Fruit fly (Drosophila melanogaster) whole organism, embryonic: ENCODE results near the gene MICAL-like.
A peak's percentile ranks its signal among the peaks of the same experiment; 100 is the strongest.

Source experiments
- Aef1 ChIP-seq: fragments of 200-800 bp; sonication (Bioruptor generic); IDR thresholded peaks from 3 replicates; pipeline ENCODE4 v1.3.6; 2022; ENCODE audit warnings: missing biosample characterization, missing genetic modification characterization
- Bdp1 ChIP-seq: fragments of 200-800 bp; sonication (Bioruptor generic); optimal IDR thresholded peaks from 3 replicates; lab custom pipeline; 2016; ENCODE audit warnings: missing biosample characterization, missing genetic modification characterization
- CG11456 ChIP-seq: fragments of 200-800 bp; sonication (Bioruptor generic); IDR thresholded peaks from 3 replicates; pipeline ENCODE4 v1.3.6; 2022; ENCODE audit warnings: missing biosample characterization, missing genetic modification characterization
- CG11504 ChIP-seq: fragments of 200-800 bp; sonication (Bioruptor generic); optimal IDR thresholded peaks from 3 replicates; lab custom pipeline; 2019; ENCODE audit warnings: missing biosample characterization, mild to moderate bottlenecking, missing genetic modification characterization, moderate library complexity
- CG12236 ChIP-seq: fragments of 200-800 bp; sonication (Bioruptor generic); optimal IDR thresholded peaks from 2 replicates; lab custom pipeline; 2016; ENCODE audit warnings: missing biosample characterization, missing genetic modification characterization
- CG12942 ChIP-seq: fragments of 200-800 bp; sonication (Bioruptor generic); optimal IDR thresholded peaks from 3 replicates; lab custom pipeline; 2016; ENCODE audit warnings: missing biosample characterization, missing genetic modification characterization
- CG13624 ChIP-seq: fragments of 200-800 bp; sonication (Bioruptor generic); optimal IDR thresholded peaks from 2 replicates; lab custom pipeline; 2016; ENCODE audit warnings: missing biosample characterization, missing genetic modification characterization
- CG14441 ChIP-seq: fragments of 200-800 bp; sonication (Bioruptor generic); IDR thresholded peaks from 2 replicates; pipeline ENCODE4 v1.3.6; 2022; ENCODE audit warnings: missing biosample characterization, missing genetic modification characterization
- CG14965 ChIP-seq: fragments of 200-800 bp; sonication (Bioruptor generic); optimal IDR thresholded peaks from 2 replicates; lab custom pipeline; 2016; ENCODE audit warnings: missing biosample characterization, missing genetic modification characterization, borderline replicate concordance
- CG15011 ChIP-seq: fragments of 200-800 bp; sonication (Bioruptor generic); optimal IDR thresholded peaks from 3 replicates; lab custom pipeline; 2018; ENCODE audit warnings: missing biosample characterization, mild to moderate bottlenecking, missing genetic modification characterization
- CG15514 ChIP-seq: fragments of 200-800 bp; sonication (Bioruptor generic); optimal IDR thresholded peaks from 3 replicates; lab custom pipeline; 2017; ENCODE audit warnings: missing biosample characterization, missing genetic modification characterization, mild to moderate bottlenecking, moderate library complexity, missing genetic modification reagents
- CG32532 ChIP-seq: fragments of 200-800 bp; sonication (Bioruptor generic); IDR thresholded peaks from 2 replicates; pipeline ENCODE4 v1.3.6; 2022; ENCODE audit warnings: missing biosample characterization, missing genetic modification characterization
- CG3407 ChIP-seq: fragments of 200-800 bp; sonication (Bioruptor generic); optimal IDR thresholded peaks from 2 replicates; lab custom pipeline; 2018; ENCODE audit warnings: missing biosample characterization, mild to moderate bottlenecking, missing genetic modification characterization
- CG34376 ChIP-seq: fragments of 200-800 bp; sonication (Bioruptor generic); optimal IDR thresholded peaks from 2 replicates; lab custom pipeline; 2018; ENCODE audit warnings: missing biosample characterization, mild to moderate bottlenecking, missing genetic modification characterization
- CG3995 ChIP-seq: fragments of 200-800 bp; sonication (Bioruptor generic); optimal IDR thresholded peaks from 3 replicates; lab custom pipeline; 2016; ENCODE audit warnings: missing biosample characterization, missing genetic modification characterization
- CG6689 ChIP-seq: fragments of 200-800 bp; sonication (Bioruptor generic); IDR thresholded peaks from 2 replicates; pipeline ENCODE4 v1.3.6; 2022; ENCODE audit warnings: missing biosample characterization, missing genetic modification characterization
- CG7963 ChIP-seq: fragments of 200-800 bp; sonication (Bioruptor generic); IDR thresholded peaks from 3 replicates; pipeline ENCODE4 v1.3.6; 2022; ENCODE audit warnings: missing biosample characterization, missing genetic modification characterization; ENCODE audit not compliant: partially characterized antibody
- CG8478 ChIP-seq: fragments of >200 bp; optimal IDR thresholded peaks from 2 replicates; lab custom pipeline; 2018
- CTCF ChIP-seq: fragments of 200-800 bp; sonication (Bioruptor generic); optimal IDR thresholded peaks from 2 replicates; lab custom pipeline; 2017; ENCODE audit warnings: missing biosample characterization, mild to moderate bottlenecking, missing genetic modification characterization, moderate library complexity
- Dad ChIP-seq: fragments of 200-800 bp; sonication (Bioruptor generic); optimal IDR thresholded peaks from 3 replicates; lab custom pipeline; 2016; ENCODE audit warnings: missing biosample characterization, missing genetic modification characterization
- ERR ChIP-seq: fragments of 200-800 bp; sonication (Bioruptor generic); optimal IDR thresholded peaks from 2 replicates; lab custom pipeline; 2016; ENCODE audit warnings: missing biosample characterization, missing genetic modification characterization
- GATAe ChIP-seq: fragments of 200-800 bp; sonication (Bioruptor generic); conservative IDR thresholded peaks from 2 replicates; pipeline ENCODE4 v1.3.6; 2022; ENCODE audit warnings: missing biosample characterization, missing genetic modification characterization
- H2.0 ChIP-seq: fragments of 200-800 bp; sonication (Bioruptor generic); IDR thresholded peaks from 2 replicates; pipeline ENCODE4 v1.3.6; 2022; ENCODE audit warnings: missing biosample characterization, missing genetic modification characterization
- HLH3B ChIP-seq: fragments of 200-800 bp; sonication (Bioruptor generic); IDR thresholded peaks from 2 replicates; pipeline ENCODE4 v1.3.6; 2022; ENCODE audit warnings: missing biosample characterization, missing genetic modification characterization
- Hmr ChIP-seq: fragments of 200-800 bp; sonication (Bioruptor generic); optimal IDR thresholded peaks from 3 replicates; lab custom pipeline; 2017; ENCODE audit warnings: mild to moderate bottlenecking, missing biosample characterization, missing genetic modification reagents, missing genetic modification characterization
- Hsf ChIP-seq: fragments of 200-800 bp; sonication (Bioruptor generic); optimal IDR thresholded peaks from 3 replicates; lab custom pipeline; 2016; ENCODE audit warnings: missing biosample characterization, missing genetic modification characterization
- MTF-1 ChIP-seq: fragments of 200-800 bp; sonication (Bioruptor generic); optimal IDR thresholded peaks from 2 replicates; lab custom pipeline; 2018; ENCODE audit warnings: missing biosample characterization, mild to moderate bottlenecking, missing genetic modification characterization, borderline replicate concordance
- NC2β ChIP-seq: fragments of 200-800 bp; sonication (Bioruptor generic); optimal IDR thresholded peaks from 2 replicates; lab custom pipeline; 2016; ENCODE audit warnings: missing biosample characterization, missing genetic modification characterization
- NFAT ChIP-seq: fragments of 200-800 bp; sonication (Bioruptor generic); IDR thresholded peaks from 2 replicates; pipeline ENCODE4 v1.3.6; 2022; ENCODE audit warnings: missing biosample characterization, missing genetic modification characterization
- Rfx ChIP-seq: fragments of 200-800 bp; sonication (Bioruptor generic); IDR thresholded peaks from 2 replicates; pipeline ENCODE4 v1.3.6; 2022; ENCODE audit warnings: missing biosample characterization, missing genetic modification characterization
- Sin3A ChIP-seq: fragments of >200 bp; optimal IDR thresholded peaks from 2 replicates; lab custom pipeline; 2018
- Sry-β ChIP-seq: fragments of 200-800 bp; sonication (Bioruptor generic); optimal IDR thresholded peaks from 2 replicates; lab custom pipeline; 2018; ENCODE audit warnings: missing biosample characterization, mild to moderate bottlenecking, missing genetic modification characterization, moderate library complexity
- Usf ChIP-seq: fragments of 200-800 bp; sonication (Bioruptor generic); optimal IDR thresholded peaks from 2 replicates; lab custom pipeline; 2017; ENCODE audit warnings: missing genotype, missing biosample characterization, missing genetic modification characterization
- bab2 ChIP-seq: fragments of 200-800 bp; sonication (Bioruptor generic); optimal IDR thresholded peaks from 2 replicates; lab custom pipeline; 2016; ENCODE audit warnings: missing biosample characterization, missing genetic modification characterization
- bigmax ChIP-seq: fragments of 200-800 bp; sonication (Bioruptor generic); optimal IDR thresholded peaks from 2 replicates; lab custom pipeline; 2018; ENCODE audit warnings: missing biosample characterization, mild to moderate bottlenecking, missing genetic modification characterization
- br ChIP-seq: fragments of >200 bp; optimal IDR thresholded peaks from 2 replicates; lab custom pipeline; 2017
- croc ChIP-seq: fragments of 200-800 bp; sonication (Bioruptor generic); conservative IDR thresholded peaks from 3 replicates; pipeline ENCODE4 v1.3.6; 2022; ENCODE audit warnings: missing biosample characterization, missing genetic modification characterization
- danr ChIP-seq: fragments of 200-800 bp; sonication (Bioruptor generic); IDR thresholded peaks from 2 replicates; pipeline ENCODE4 v1.3.6; 2022; ENCODE audit warnings: missing biosample characterization, missing genetic modification characterization
- dmrt11E ChIP-seq: fragments of 200-800 bp; sonication (Bioruptor generic); optimal IDR thresholded peaks from 3 replicates; lab custom pipeline; 2018; ENCODE audit warnings: missing biosample characterization, mild to moderate bottlenecking, missing genetic modification characterization, moderate library complexity
- esg ChIP-seq: fragments of 200-800 bp; sonication (Bioruptor generic); conservative IDR thresholded peaks from 2 replicates; pipeline ENCODE4 v1.3.6; 2022; ENCODE audit warnings: missing biosample characterization, missing genetic modification characterization
- gt ChIP-seq: fragments of 200-800 bp; sonication (Bioruptor generic); IDR thresholded peaks from 2 replicates; pipeline ENCODE4 v1.3.6; 2022; ENCODE audit warnings: missing biosample characterization, missing genetic modification characterization
- luna ChIP-seq: fragments of 200-800 bp; sonication (Bioruptor generic); optimal IDR thresholded peaks from 2 replicates; lab custom pipeline; 2016; ENCODE audit warnings: missing biosample characterization, missing genetic modification characterization
- mam ChIP-seq: fragments of 200-800 bp; sonication (Bioruptor generic); optimal IDR thresholded peaks from 3 replicates; lab custom pipeline; 2016; ENCODE audit warnings: missing biosample characterization, missing genetic modification characterization
- mld ChIP-seq: fragments of 200-800 bp; sonication (Bioruptor generic); IDR thresholded peaks from 3 replicates; pipeline ENCODE4 v1.3.6; 2022; ENCODE audit warnings: missing biosample characterization, missing genetic modification characterization; ENCODE audit not compliant: partially characterized antibody
- nerfin-1 ChIP-seq: fragments of 200-800 bp; sonication (Bioruptor generic); optimal IDR thresholded peaks from 3 replicates; lab custom pipeline; 2019; ENCODE audit warnings: missing biosample characterization, mild to moderate bottlenecking, missing genetic modification characterization, moderate library complexity
- run ChIP-seq: fragments of 200-800 bp; sonication (Bioruptor generic); optimal IDR thresholded peaks from 3 replicates; lab custom pipeline; 2018; ENCODE audit warnings: missing biosample characterization, mild to moderate bottlenecking, missing genetic modification characterization
- shn ChIP-seq: fragments of 200-800 bp; sonication (Bioruptor generic); optimal IDR thresholded peaks from 3 replicates; lab custom pipeline; 2016; ENCODE audit warnings: missing biosample characterization, missing genetic modification characterization
- slou ChIP-seq: fragments of 200-800 bp; sonication (Bioruptor generic); optimal IDR thresholded peaks from 3 replicates; lab custom pipeline; 2016; ENCODE audit warnings: missing biosample characterization, missing genetic modification characterization
- tup ChIP-seq: fragments of 200-800 bp; sonication (Bioruptor generic); optimal IDR thresholded peaks from 2 replicates; lab custom pipeline; 2016; ENCODE audit warnings: missing biosample characterization, mild to moderate bottlenecking, missing genetic modification characterization, moderate library complexity
- tx ChIP-seq: fragments of 200-800 bp; sonication (Bioruptor generic); optimal IDR thresholded peaks from 2 replicates; lab custom pipeline; 2016; ENCODE audit warnings: missing biosample characterization, missing genetic modification characterization
- zen ChIP-seq: fragments of 200-800 bp; sonication (Bioruptor generic); optimal IDR thresholded peaks from 3 replicates; lab custom pipeline; 2018; ENCODE audit warnings: missing biosample characterization, mild to moderate bottlenecking, missing genetic modification characterization, moderate library complexity
- zfh2 ChIP-seq: fragments of 200-800 bp; sonication (Bioruptor generic); optimal IDR thresholded peaks from 2 replicates; lab custom pipeline; 2016; ENCODE audit warnings: missing biosample characterization, missing genetic modification characterization

The MICAL-like gene

dm6 chr3L:13015823-13016465, 812 bp upstream of the MICAL-like start, which contains the start of gene CG11267 (continued):
- peak; percentile 79 for TF ChIP-seq nerfin-1
- no peak for TF ChIP-seq br (lab: Kevin White, UChicago)
- peak; percentile 76 for TF ChIP-seq GATAe (GFP tag; lab: Robert Waterston, UW)
- TF ChIP-seq Aef1 (GFP tag; lab: Robert Waterston, UW), result peak; percentile 89
- peak; percentile 73 for TF ChIP-seq tup (GFP tag; lab: Kevin White, UChicago)
- peak; percentile 76 for TF ChIP-seq slou (GFP tag; lab: Kevin White, UChicago)
- TF ChIP-seq CG12942, result peak; percentile 72
- peak; percentile 43 for TF ChIP-seq CTCF
- TF ChIP-seq danr, result peak; percentile 78; the same call in 1 of the 2 replicates
- TF ChIP-seq CG8478, result no peak
- TF ChIP-seq Hmr (GFP tag; lab: Kevin White, UChicago), result peak; percentile 81
- peak; percentile 56 for TF ChIP-seq Bdp1 (GFP tag; lab: Kevin White, UChicago)
- TF ChIP-seq Sry-β (GFP tag; lab: Kevin White, UChicago), result peak; percentile 38
- peak; percentile 82 for TF ChIP-seq zen
- peak; percentile 90 for TF ChIP-seq CG11504 (tag; lab: Kevin White, UChicago)
- peak; percentile 33 for TF ChIP-seq ERR (GFP tag; lab: Kevin White, UChicago)
- TF ChIP-seq shn (GFP tag; lab: Kevin White, UChicago), result peak; percentile 51
- peak; percentile 74 for TF ChIP-seq CG13624 (GFP tag; lab: Kevin White, UChicago)
- TF ChIP-seq run (tag; lab: Kevin White, UChicago), result peak; percentile 43
- no peak for TF ChIP-seq CG7963
- peak; percentile 46; the same call in 1 of the 2 replicates for TF ChIP-seq gt (GFP tag; lab: Robert Waterston, UW)
- TF ChIP-seq Hsf (GFP tag; lab: Kevin White, UChicago), result peak; percentile 82
- no peak for TF ChIP-seq CG12236
- no peak for TF ChIP-seq bigmax
- peak; percentile 42 for TF ChIP-seq CG3995 (GFP tag; lab: Kevin White, UChicago)
- peak; percentile 71 for TF ChIP-seq CG34376 (GFP tag; lab: Kevin White, UChicago)
- peak; percentile 80 for TF ChIP-seq zfh2 (GFP tag; lab: Kevin White, UChicago)
- TF ChIP-seq croc (GFP tag; lab: Robert Waterston, UW), result peak; percentile 56
- peak; percentile 95 for TF ChIP-seq Rfx (GFP tag; lab: Robert Waterston, UW)
- peak; percentile 43 for TF ChIP-seq CG3407
- TF ChIP-seq luna (GFP tag; lab: Kevin White, UChicago), result peak; percentile 62
- peak; percentile 75 for TF ChIP-seq mam (GFP tag; lab: Kevin White, UChicago)
- TF ChIP-seq HLH3B (GFP tag; lab: Robert Waterston, UW), result peak; percentile 89
- peak; percentile 30 for TF ChIP-seq NC2β
- TF ChIP-seq CG15011 (GFP tag; lab: Kevin White, UChicago), result peak; percentile 72
- peak; percentile 90 for TF ChIP-seq H2.0
- peak; percentile 62 for TF ChIP-seq dmrt11E (tag; lab: Kevin White, UChicago)
- peak; percentile 77 for TF ChIP-seq CG15514 (GFP tag; lab: Kevin White, UChicago)
- TF ChIP-seq NFAT (GFP tag; lab: Robert Waterston, UW), result peak; percentile 94
- TF ChIP-seq esg, result peak; percentile 93
- no peak for TF ChIP-seq Sin3A (lab: Kevin White, UChicago)
- peak; percentile 62 for TF ChIP-seq tx
- no peak for TF ChIP-seq CG14965 (GFP tag; lab: Kevin White, UChicago)
- TF ChIP-seq MTF-1 (GFP tag; lab: Kevin White, UChicago), result peak; percentile 71
- TF ChIP-seq CG11456 (GFP tag; lab: Robert Waterston, UW), result peak; percentile 92
- no peak for TF ChIP-seq mld (GFP tag; lab: Robert Waterston, UW)
- peak; percentile 80 for TF ChIP-seq bab2 (GFP tag; lab: Kevin White, UChicago)
- peak; percentile 91 for TF ChIP-seq CG6689 (GFP tag; lab: Robert Waterston, UW)
- peak; percentile 95 for TF ChIP-seq CG32532
- TF ChIP-seq Dad (GFP tag; lab: Kevin White, UChicago), result peak; percentile 39
- peak; percentile 48 for TF ChIP-seq Usf (GFP tag; lab: Kevin White, UChicago)
- peak; percentile 94 for TF ChIP-seq CG14441 (GFP tag; lab: Robert Waterston, UW)
